Worm (Caenorhabditis elegans): ENCODE results near the gene F34D6.1.
"Not testable (repeated sequence)": the region's sequence is repeated elsewhere in the genome, so short reads cannot be mapped to it uniquely, and the experiment has no call there.

ce11 chrII:2646756-2647155, 34.3 kb downstream of the F34D6.1 start, which contains the start of gene F22E5.12:
- not testable (repeated sequence) for TF ChIP-seq ztf-4 (tag; optimal IDR thresholded peaks at IDR 0.05); elt-3 (tag; optimal IDR thresholded peaks at IDR 0.05); nhr-43 (tag; optimal IDR thresholded peaks at IDR 0.05; ENCODE audit: poor library complexity, severe bottlenecking); zag-1 (tag; optimal IDR thresholded peaks at IDR 0.05); nhr-28 (tag; optimal IDR thresholded peaks at IDR 0.05)

Measured in whole organism, L3 larva.